Fruit fly (Drosophila melanogaster) whole organism, embryonic: ENCODE measurements around the gene CG5521.

ENCODE experiments used
- BtbVII ChIP-seq: fragments of 200-800 bp; sonication (Bioruptor generic); optimal IDR thresholded peaks from 3 replicates; lab custom pipeline; 2017; ENCODE audit warnings: missing biosample characterization, mild to moderate bottlenecking, missing genetic modification characterization
- CG10431 ChIP-seq: fragments of 200-800 bp; sonication (Bioruptor generic); optimal IDR thresholded peaks from 3 replicates; lab custom pipeline; 2018; ENCODE audit warnings: missing biosample characterization, mild to moderate bottlenecking, missing genetic modification characterization
- CG11723 ChIP-seq: fragments of 200-800 bp; sonication (Bioruptor generic); optimal IDR thresholded peaks from 2 replicates; lab custom pipeline; 2017; ENCODE audit warnings: missing biosample characterization, mild to moderate bottlenecking, missing genetic modification characterization
- CG13287 ChIP-seq: fragments of 200-800 bp; sonication (Bioruptor generic); IDR thresholded peaks from 2 replicates; pipeline ENCODE4 v1.3.6; 2022; ENCODE audit warnings: missing biosample characterization, missing genetic modification characterization; ENCODE audit not compliant: partially characterized antibody
- CG13624 ChIP-seq: fragments of 200-800 bp; sonication (Bioruptor generic); optimal IDR thresholded peaks from 2 replicates; lab custom pipeline; 2016; ENCODE audit warnings: missing biosample characterization, missing genetic modification characterization
- CG16779 ChIP-seq: fragments of 200-800 bp; sonication (Bioruptor generic); IDR thresholded peaks from 2 replicates; pipeline ENCODE4 v1.3.6; 2022; ENCODE audit warnings: missing biosample characterization, missing genetic modification characterization
- CG17186 ChIP-seq: fragments of 200-800 bp; sonication (Bioruptor generic); optimal IDR thresholded peaks from 3 replicates; lab custom pipeline; 2017; ENCODE audit warnings: missing biosample characterization, missing genetic modification reagents, missing genetic modification characterization
- CG17385 ChIP-seq: fragments of 200-800 bp; sonication (Bioruptor generic); optimal IDR thresholded peaks from 3 replicates; lab custom pipeline; 2018; ENCODE audit warnings: missing biosample characterization, mild to moderate bottlenecking, missing genetic modification characterization
- CG17802 ChIP-seq: fragments of 200-800 bp; sonication (Bioruptor generic); optimal IDR thresholded peaks from 2 replicates; lab custom pipeline; 2018; ENCODE audit warnings: missing biosample characterization, mild to moderate bottlenecking, missing genetic modification characterization, moderate library complexity
- CG1792 ChIP-seq: fragments of 200-800 bp; sonication (Bioruptor generic); optimal IDR thresholded peaks from 2 replicates; lab custom pipeline; 2016; ENCODE audit warnings: missing biosample characterization, missing genetic modification characterization
- CG2889 ChIP-seq: fragments of 200-800 bp; sonication (Bioruptor generic); IDR thresholded peaks from 3 replicates; pipeline ENCODE4 v1.3.6; 2022; ENCODE audit warnings: missing biosample characterization, missing genetic modification characterization
- CG3726 ChIP-seq: fragments of 200-800 bp; sonication (Bioruptor generic); IDR thresholded peaks from 3 replicates; pipeline ENCODE4, ENCODE4 v1.3.6; 2022; ENCODE audit warnings: missing biosample characterization, missing genetic modification characterization
- CG4404 ChIP-seq: fragments of 200-800 bp; sonication (Bioruptor generic); IDR thresholded peaks from 2 replicates; pipeline ENCODE4 v1.3.6; 2022; ENCODE audit warnings: missing biosample characterization, missing genetic modification characterization
- CG6813 ChIP-seq: fragments of 200-800 bp; sonication (Bioruptor generic); optimal IDR thresholded peaks from 2 replicates; lab custom pipeline; 2017; ENCODE audit warnings: missing biosample characterization, missing genetic modification characterization, mild to moderate bottlenecking, moderate library complexity, missing genetic modification reagents
- CG7786 ChIP-seq: fragments of 200-800 bp; sonication (Bioruptor generic); optimal IDR thresholded peaks from 2 replicates; lab custom pipeline; 2016; ENCODE audit warnings: missing biosample characterization, missing genetic modification characterization
- CG9817 ChIP-seq: fragments of 200-800 bp; sonication (Bioruptor generic); optimal IDR thresholded peaks from 2 replicates; lab custom pipeline; 2018; ENCODE audit warnings: missing biosample characterization, mild to moderate bottlenecking, missing genetic modification characterization, moderate library complexity
- Camta ChIP-seq: fragments of 200-800 bp; sonication (Bioruptor generic); optimal IDR thresholded peaks from 2 replicates; lab custom pipeline; 2016; ENCODE audit warnings: missing biosample characterization, missing genetic modification characterization
- CkIIα-i1 ChIP-seq: fragments of 200-800 bp; sonication (Bioruptor generic); IDR thresholded peaks from 2 replicates; pipeline ENCODE4 v1.3.6; 2022; ENCODE audit warnings: missing biosample characterization, missing genetic modification characterization
- H15 ChIP-seq: fragments of 200-800 bp; sonication (Bioruptor generic); IDR thresholded peaks from 3 replicates; pipeline ENCODE4 v1.3.6; 2022; ENCODE audit warnings: missing biosample characterization, missing genetic modification characterization
- HLH3B ChIP-seq: fragments of 200-800 bp; sonication (Bioruptor generic); IDR thresholded peaks from 2 replicates; pipeline ENCODE4 v1.3.6; 2022; ENCODE audit warnings: missing biosample characterization, missing genetic modification characterization
- MESR4 ChIP-seq: fragments of 200-800 bp; sonication (Bioruptor generic); optimal IDR thresholded peaks from 2 replicates; lab custom pipeline; 2018; ENCODE audit warnings: missing biosample characterization, mild to moderate bottlenecking, missing genetic modification characterization, moderate library complexity
- Nf-YB ChIP-seq: fragments of 200-800 bp; sonication (Bioruptor generic); optimal IDR thresholded peaks from 3 replicates; lab custom pipeline; 2019; ENCODE audit warnings: missing biosample characterization, mild to moderate bottlenecking, missing genetic modification characterization, moderate library complexity
- Poxn ChIP-seq: fragments of 200-800 bp; sonication (Bioruptor generic); IDR thresholded peaks from 2 replicates; pipeline ENCODE4 v1.3.6; 2022; ENCODE audit warnings: missing biosample characterization, missing genetic modification characterization
- Spps ChIP-seq: fragments of 200-800 bp; sonication (Bioruptor generic); optimal IDR thresholded peaks from 2 replicates; lab custom pipeline; 2018; ENCODE audit warnings: missing biosample characterization, mild to moderate bottlenecking, missing genetic modification characterization
- bbx ChIP-seq: fragments of 200-800 bp; sonication (Bioruptor generic); IDR thresholded peaks from 2 replicates; pipeline ENCODE4 v1.3.6; 2022; ENCODE audit warnings: missing biosample characterization, missing genetic modification characterization; ENCODE audit not compliant: partially characterized antibody
- ci ChIP-seq: fragments of 200-800 bp; sonication (Bioruptor generic); IDR thresholded peaks from 3 replicates; pipeline ENCODE4 v1.3.6; 2022; ENCODE audit warnings: missing biosample characterization, missing genetic modification characterization
- corto ChIP-seq: fragments of 200-800 bp; sonication (Bioruptor generic); optimal IDR thresholded peaks from 2 replicates; lab custom pipeline; 2016; ENCODE audit warnings: missing biosample characterization, mild to moderate bottlenecking, missing genetic modification characterization, moderate library complexity
- crc ChIP-seq: fragments of 200-800 bp; sonication (Bioruptor generic); optimal IDR thresholded peaks from 2 replicates; lab custom pipeline; 2016; ENCODE audit warnings: missing biosample characterization, missing genetic modification characterization
- esg ChIP-seq: fragments of 200-800 bp; sonication (Bioruptor generic); conservative IDR thresholded peaks from 2 replicates; pipeline ENCODE4 v1.3.6; 2022; ENCODE audit warnings: missing biosample characterization, missing genetic modification characterization
- fd102C ChIP-seq: fragments of 200-800 bp; sonication (Bioruptor generic); optimal IDR thresholded peaks from 2 replicates; lab custom pipeline; 2018; ENCODE audit warnings: missing biosample characterization, mild to moderate bottlenecking, missing genetic modification characterization, moderate library complexity
- fd96Cb ChIP-seq: fragments of 200-800 bp; sonication (Bioruptor generic); optimal IDR thresholded peaks from 2 replicates; lab custom pipeline; 2018; ENCODE audit warnings: missing biosample characterization, mild to moderate bottlenecking, missing genetic modification characterization, moderate library complexity
- gt ChIP-seq: fragments of 200-800 bp; sonication (Bioruptor generic); IDR thresholded peaks from 2 replicates; pipeline ENCODE4 v1.3.6; 2022; ENCODE audit warnings: missing biosample characterization, missing genetic modification characterization
- hth ChIP-seq: fragments of >200 bp; optimal IDR thresholded peaks from 2 replicates; lab custom pipeline; 2017; ENCODE audit warnings: inconsistent platforms
- kah ChIP-seq: fragments of 200-800 bp; sonication (Bioruptor generic); optimal IDR thresholded peaks from 2 replicates; lab custom pipeline; 2018; ENCODE audit warnings: missing biosample characterization, mild to moderate bottlenecking, missing genetic modification characterization
- lab ChIP-seq: fragments of 200-800 bp; sonication (Bioruptor generic); optimal IDR thresholded peaks from 3 replicates; lab custom pipeline; 2017; ENCODE audit warnings: missing biosample characterization, missing genetic modification characterization, mild to moderate bottlenecking, moderate library complexity, missing genetic modification reagents
- mirr ChIP-seq: fragments of 200-800 bp; sonication (Bioruptor generic); optimal IDR thresholded peaks from 3 replicates; lab custom pipeline; 2018; ENCODE audit warnings: missing biosample characterization, mild to moderate bottlenecking, missing genetic modification characterization
- nau ChIP-seq: fragments of 200-800 bp; sonication (Bioruptor generic); optimal IDR thresholded peaks from 3 replicates; lab custom pipeline; 2017; ENCODE audit warnings: missing biosample characterization, mild to moderate bottlenecking, missing genetic modification characterization, missing genetic modification reagents
- nerfin-2 ChIP-seq: fragments of 200-800 bp; sonication (Bioruptor generic); IDR thresholded peaks from 2 replicates; pipeline ENCODE4 v1.3.6; 2022; ENCODE audit warnings: missing biosample characterization, missing genetic modification characterization; ENCODE audit not compliant: partially characterized antibody
- otp ChIP-seq: fragments of 200-800 bp; sonication (Bioruptor generic); IDR thresholded peaks from 3 replicates; pipeline ENCODE4, ENCODE4 v1.3.6; 2022; ENCODE audit warnings: missing biosample characterization, missing genetic modification characterization
- pan ChIP-seq, 4 experiments: fragments of >200 bp in 3 of 4; fragments of 200-800 bp in 1 of 4; sonication (Bioruptor generic) in 1 of 4; optimal IDR thresholded peaks in 3 of 4; IDR thresholded peaks in 1 of 4; 2 replicates each; pipeline versions ENCODE4 v1.3.6 to Lab custom; 2017 to 2022; ENCODE audit warnings: missing biosample characterization in 2 of 4, missing genetic modification characterization in 2 of 4, mixed read lengths in 1 of 4
- pb ChIP-seq: fragments of 200-800 bp; sonication (Bioruptor generic); optimal IDR thresholded peaks from 3 replicates; lab custom pipeline; 2016; ENCODE audit warnings: missing biosample characterization, missing genetic modification characterization
- phol ChIP-seq: fragments of 200-800 bp; sonication (Bioruptor generic); optimal IDR thresholded peaks from 3 replicates; lab custom pipeline; 2018; ENCODE audit warnings: missing biosample characterization, mild to moderate bottlenecking, missing genetic modification characterization, moderate library complexity
- psq ChIP-seq: fragments of 200-800 bp; sonication (Bioruptor generic); optimal IDR thresholded peaks from 2 replicates; lab custom pipeline; 2017; ENCODE audit warnings: missing biosample characterization, missing genetic modification characterization
- row ChIP-seq: fragments of 200-800 bp; sonication (Bioruptor generic); IDR thresholded peaks from 3 replicates; pipeline ENCODE4 v1.3.6; 2022; ENCODE audit warnings: missing biosample characterization, missing genetic modification characterization
- scrt ChIP-seq: fragments of 200-800 bp; sonication (Bioruptor generic); optimal IDR thresholded peaks from 2 replicates; lab custom pipeline; 2018; ENCODE audit warnings: missing biosample characterization, mild to moderate bottlenecking, missing genetic modification characterization, moderate library complexity
- slp2 ChIP-seq: fragments of 200-800 bp; sonication (Bioruptor generic); optimal IDR thresholded peaks from 2 replicates; lab custom pipeline; 2016; ENCODE audit warnings: missing biosample characterization, missing genetic modification characterization
- so ChIP-seq: fragments of 200-800 bp; sonication (Bioruptor generic); IDR thresholded peaks from 3 replicates; pipeline ENCODE4 v1.3.6; 2022; ENCODE audit warnings: missing biosample characterization, missing genetic modification characterization
- sob ChIP-seq: fragments of 200-800 bp; sonication (Bioruptor generic); IDR thresholded peaks from 2 replicates; pipeline ENCODE4 v1.3.6; 2022; ENCODE audit warnings: missing biosample characterization, missing genetic modification characterization
- sqz ChIP-seq: fragments of 200-800 bp; sonication (Bioruptor generic); optimal IDR thresholded peaks from 3 replicates; lab custom pipeline; 2018; ENCODE audit warnings: missing biosample characterization, mild to moderate bottlenecking, missing genetic modification characterization
- stwl ChIP-seq: fragments of 200-800 bp; sonication (Bioruptor generic); optimal IDR thresholded peaks from 3 replicates; lab custom pipeline; 2018; ENCODE audit warnings: missing biosample characterization, mild to moderate bottlenecking, missing genetic modification characterization, moderate library complexity
- yki ChIP-seq: fragments of >200 bp; optimal IDR thresholded peaks from 3 replicates; lab custom pipeline; 2018

Gene CG5521

dm6 chr3R:26980282-26980691, 13.6 kb downstream of the CG5521 start (continued):
- TF ChIP-seq Nf-YB (GFP tag; lab: Kevin White, UChicago): no peak
- TF ChIP-seq CG9817: no peak
- no peak for TF ChIP-seq esg (GFP tag; lab: Robert Waterston, UW)
- TF ChIP-seq CG2889: no peak
- no peak for TF ChIP-seq pan (optimal IDR thresholded peaks at IDR 0.05; lab: Kevin White, UChicago)
- TF ChIP-seq pan (GFP tag; optimal IDR thresholded peaks at IDR 0.05 in 1 of 2, IDR thresholded peaks at IDR 0.05 in 1 of 2): peak in 1 of 2 experiments; percentile 42
- no peak for TF ChIP-seq CG6813 (GFP tag; lab: Kevin White, UChicago)
- peak; percentile 71; the same call in 1 of the 3 replicates for TF ChIP-seq so (GFP tag; lab: Robert Waterston, UW)
- peak; percentile 24 for TF ChIP-seq CG17385
- no peak for TF ChIP-seq phol (tag; lab: Kevin White, UChicago)
- peak; percentile 65 for TF ChIP-seq lab (GFP tag; lab: Kevin White, UChicago)
- peak; percentile 26; the same call in 1 of the 3 replicates for TF ChIP-seq row
- peak; percentile 32; the same call in 1 of the 2 replicates for TF ChIP-seq sob (GFP tag; lab: Robert Waterston, UW)
- TF ChIP-seq scrt (GFP tag; lab: Kevin White, UChicago): no peak
- TF ChIP-seq CG11723 (GFP tag; lab: Kevin White, UChicago): no peak
- TF ChIP-seq CG3726 (GFP tag; lab: Robert Waterston, UW): no peak
- TF ChIP-seq corto (GFP tag; lab: Kevin White, UChicago): no peak
- TF ChIP-seq mirr (GFP tag; lab: Kevin White, UChicago): peak; percentile 47
- TF ChIP-seq MESR4 (GFP tag; lab: Kevin White, UChicago): no peak
- TF ChIP-seq kah: no peak
- peak; percentile 23; the same call in 1 of the 3 replicates for TF ChIP-seq otp (GFP tag; lab: Robert Waterston, UW)
- TF ChIP-seq CG4404 (GFP tag; lab: Robert Waterston, UW): no peak
- TF ChIP-seq CkIIα-i1: no peak
- no peak for TF ChIP-seq Spps (tag; lab: Kevin White, UChicago)
- TF ChIP-seq H15 (GFP tag; lab: Robert Waterston, UW): no peak
- peak; percentile 90 for TF ChIP-seq CG10431
- TF ChIP-seq ci: peak; percentile 38; the same call in 1 of the 3 replicates
- no peak for TF ChIP-seq HLH3B (GFP tag; lab: Robert Waterston, UW)
- no peak for TF ChIP-seq fd96Cb (tag; lab: Kevin White, UChicago)
- no peak for TF ChIP-seq Poxn
- no peak for TF ChIP-seq CG7786 (GFP tag; lab: Kevin White, UChicago)
- TF ChIP-seq CG17186 (GFP tag; lab: Kevin White, UChicago): no peak
- TF ChIP-seq BtbVII (GFP tag; lab: Kevin White, UChicago): peak; percentile 1
- TF ChIP-seq gt: no peak
- TF ChIP-seq CG16779: 0 out of 2 replicates have a peak, but pooled peaks have one; percentile 39
- no peak for TF ChIP-seq fd102C
- no peak for TF ChIP-seq CG1792 (GFP tag; lab: Kevin White, UChicago)
- TF ChIP-seq hth (lab: Kevin White, UChicago): no peak
- no peak for TF ChIP-seq nerfin-2 (GFP tag; lab: Robert Waterston, UW)
- peak; percentile 19 for TF ChIP-seq pb (GFP tag; lab: Kevin White, UChicago)
- no peak for TF ChIP-seq stwl (tag; lab: Kevin White, UChicago)
- peak; percentile 29 for TF ChIP-seq psq
- TF ChIP-seq Camta (GFP tag; lab: Kevin White, UChicago): no peak
- no peak for TF ChIP-seq yki (lab: Kevin White, UChicago)
- TF ChIP-seq slp2 (GFP tag; lab: Kevin White, UChicago): no peak
- TF ChIP-seq CG13624 (GFP tag; lab: Kevin White, UChicago): no peak
- no peak for TF ChIP-seq bbx (GFP tag; lab: Robert Waterston, UW)
- TF ChIP-seq CG13287 (GFP tag; lab: Robert Waterston, UW): peak; percentile 70
- no peak for TF ChIP-seq nau (GFP tag; lab: Kevin White, UChicago)
- no peak for TF ChIP-seq sqz (GFP tag; lab: Kevin White, UChicago)
- TF ChIP-seq CG17802 (tag; lab: Kevin White, UChicago): no peak
- TF ChIP-seq crc (GFP tag; lab: Kevin White, UChicago): no peak
